Worm (Caenorhabditis elegans): ENCODE measurements around the gene C56G2.9.

Gene C56G2.9

DNA sequence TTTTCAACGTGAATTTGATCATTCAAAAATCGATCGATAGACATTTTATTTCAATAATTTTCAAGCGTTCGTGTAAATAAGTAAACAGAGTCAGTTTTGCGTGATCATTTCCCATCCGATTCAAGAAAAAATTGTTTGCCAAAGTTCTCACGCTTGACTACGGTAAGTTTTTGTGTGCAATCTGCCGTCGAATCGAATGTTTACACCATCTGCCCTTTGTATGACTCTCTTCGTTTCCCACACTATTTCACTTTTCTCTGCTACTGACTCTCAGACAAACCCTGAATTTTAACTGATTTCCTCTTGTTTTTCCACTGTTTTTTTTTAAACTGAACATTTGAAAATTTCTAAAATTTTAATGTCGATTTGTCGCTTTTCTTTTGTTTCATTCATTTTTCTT, 1.6 kb upstream of the C56G2.9 start (continued):
- TF ChIP-seq vab-7 (GFP tag; IDR thresholded peaks at IDR 0.05), result no peak
- TF ChIP-seq hlh-30 (tag; optimal IDR thresholded peaks at IDR 0.05; ENCODE audit: insufficient read depth), result peak; percentile 71
- peak; percentile 38 for TF ChIP-seq nhr-10 (tag; optimal IDR thresholded peaks at IDR 0.05)
- peak; percentile 71 for TF ChIP-seq nhr-25 (tag; optimal IDR thresholded peaks at IDR 0.05; ENCODE audit: borderline replicate concordance, insufficient read depth)
- no peak for TF ChIP-seq F44E2.7 (GFP tag; IDR thresholded peaks at IDR 0.05)
- peak; percentile 58; the same call in 1 of the 2 replicates for TF ChIP-seq mdt-29 (GFP tag; IDR thresholded peaks at IDR 0.05)
- TF ChIP-seq lsy-2 (tag; optimal IDR thresholded peaks at IDR 0.05), result peak; percentile 93 to 98
- TF ChIP-seq php-3 (GFP tag; IDR thresholded peaks at IDR 0.05), result no peak
- TF ChIP-seq ZK337.2 (GFP tag; IDR thresholded peaks at IDR 0.05), result no peak
- no peak for TF ChIP-seq spr-3 (GFP tag; optimal IDR thresholded peaks at IDR 0.05)
- peak; percentile 78 for TF ChIP-seq nhr-11 (tag; optimal IDR thresholded peaks at IDR 0.05)
- no peak for TF ChIP-seq zip-2 (tag; optimal IDR thresholded peaks at IDR 0.05)
- no peak for TF ChIP-seq ceh-62 (tag; optimal IDR thresholded peaks at IDR 0.05)
- TF ChIP-seq lin-13 (GFP tag; optimal IDR thresholded peaks at IDR 0.05), result peak; percentile 85
- TF ChIP-seq mxl-3 (GFP tag; optimal IDR thresholded peaks at IDR 0.05), result peak; percentile 56
- TF ChIP-seq ZK546.5 (tag; optimal IDR thresholded peaks at IDR 0.05), result peak in 1 of 2 experiments; percentile 14
- TF ChIP-seq Y5F2A.4 (GFP tag; optimal IDR thresholded peaks at IDR 0.05), result no peak
- TF ChIP-seq snpc-4 (tag; optimal IDR thresholded peaks at IDR 0.05), result no peak
- peak; percentile 69 for TF ChIP-seq dmd-6 (GFP tag; IDR thresholded peaks at IDR 0.05)
- peak in 1 of 2 experiments; percentile 57 for TF ChIP-seq hif-1 (tag; optimal IDR thresholded peaks at IDR 0.05)
- TF ChIP-seq ceh-20 (GFP tag; IDR thresholded peaks at IDR 0.05), result 0 out of 2 replicates have a peak, but pooled peaks have one; percentile 33
- TF ChIP-seq daf-19 (GFP tag; conservative IDR thresholded peaks at IDR 0.05), result no peak
- TF ChIP-seq ces-1 (GFP tag; optimal IDR thresholded peaks at IDR 0.05), result no peak
- peak; percentile 99 for TF ChIP-seq aha-1 (tag)
- TF ChIP-seq sdz-12 (GFP tag; optimal IDR thresholded peaks at IDR 0.05), result no peak
- no peak for TF ChIP-seq nhr-237 (tag; optimal IDR thresholded peaks at IDR 0.05)
- TF ChIP-seq D1046.2 (GFP tag; IDR thresholded peaks at IDR 0.05), result no peak
- peak; percentile 45; the same call in 1 of the 2 replicates for TF ChIP-seq egl-43 (GFP tag; IDR thresholded peaks at IDR 0.05)
- TF ChIP-seq ceh-82 (tag; optimal IDR thresholded peaks at IDR 0.05), result no peak
- TF ChIP-seq fos-1 (tag; optimal IDR thresholded peaks at IDR 0.05), result no peak
- TF ChIP-seq F37D6.2 (tag; optimal IDR thresholded peaks at IDR 0.05), result peak; percentile 38
- TF ChIP-seq mxl-2 (GFP tag; conservative IDR thresholded peaks at IDR 0.05), result no peak
- TF ChIP-seq lir-3 (tag; optimal IDR thresholded peaks at IDR 0.05), result no peak
- no peak for TF ChIP-seq snpc-1.2 (GFP tag; IDR thresholded peaks at IDR 0.05)
- TF ChIP-seq nhr-41 (GFP tag; IDR thresholded peaks at IDR 0.05), result no peak
- no peak for TF ChIP-seq F26F4.8 (GFP tag; conservative IDR thresholded peaks at IDR 0.05)
- TF ChIP-seq mdl-1 (tag; optimal IDR thresholded peaks at IDR 0.05), result peak in 1 of 2 experiments; percentile 78
- TF ChIP-seq arid-1 (GFP tag; conservative IDR thresholded peaks at IDR 0.05), result 0 out of 2 replicates have a peak, but pooled peaks have one; percentile 39
- no peak for TF ChIP-seq cey-2 (tag; optimal IDR thresholded peaks at IDR 0.05; ENCODE audit: borderline replicate concordance, insufficient read depth)
- no peak for TF ChIP-seq dmd-8 (GFP tag; IDR thresholded peaks at IDR 0.05)
- TF ChIP-seq zfp-3 (GFP tag; conservative IDR thresholded peaks at IDR 0.05), result no peak
- TF ChIP-seq Y105C5A.15 (GFP tag; IDR thresholded peaks at IDR 0.05), result no peak
- no peak for TF ChIP-seq zag-1 (tag; optimal IDR thresholded peaks at IDR 0.05)
- TF ChIP-seq spr-1 (tag; optimal IDR thresholded peaks at IDR 0.05), result no peak
- TF ChIP-seq nhr-102 (tag; optimal IDR thresholded peaks at IDR 0.05), result no peak
- TF ChIP-seq ctbp-1 (GFP tag; IDR thresholded peaks at IDR 0.05), result no peak
- no peak for TF ChIP-seq saeg-2 (GFP tag; IDR thresholded peaks at IDR 0.05)
- TF ChIP-seq duxl-1 (tag; optimal IDR thresholded peaks at IDR 0.05; ENCODE audit: poor library complexity), result no peak
- no peak for TF ChIP-seq aly-2 (tag; optimal IDR thresholded peaks at IDR 0.05)
- TF ChIP-seq zfp-2 (tag; optimal IDR thresholded peaks at IDR 0.05), result no peak
- no peak for TF ChIP-seq gei-8 (GFP tag; optimal IDR thresholded peaks at IDR 0.05)

All from whole organism, L4 larva.